Worm (Caenorhabditis elegans): ENCODE measurements around the gene drd-50.

DNA sequence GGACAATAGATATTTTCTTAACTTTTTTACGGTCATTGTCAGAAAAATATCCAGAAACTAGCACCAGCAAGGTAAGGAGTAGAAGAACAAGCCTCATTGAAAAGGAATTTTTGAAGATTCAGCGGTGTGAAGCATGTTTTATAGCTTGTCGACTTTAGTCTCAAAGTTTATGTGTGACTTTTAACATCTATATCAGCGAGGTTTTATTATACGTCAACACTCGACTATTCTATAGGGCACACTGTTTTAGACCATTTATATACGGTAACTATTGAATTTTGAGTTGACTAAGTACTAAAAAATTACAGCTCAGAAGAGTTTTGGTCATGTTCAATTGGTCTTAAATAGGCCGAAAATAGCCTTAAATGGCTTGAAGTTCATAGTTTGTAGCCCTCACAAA lies 23.8 kb downstream of the drd-50 start, which contains the start of gene F49F1.11:
- no peak for TF ChIP-seq tbx-7 (tag; optimal IDR thresholded peaks at IDR 0.05)
- no peak for TF ChIP-seq fkh-6 (tag; optimal IDR thresholded peaks at IDR 0.05)
- TF ChIP-seq che-1 (tag; optimal IDR thresholded peaks at IDR 0.05), result no peak

Data from whole organism, late embryonic.